Fruit fly (Drosophila melanogaster): ENCODE results near the gene RpS30.
A peak's percentile ranks its signal among the peaks of the same experiment; 100 is the strongest.

Gene RpS30

DNA sequence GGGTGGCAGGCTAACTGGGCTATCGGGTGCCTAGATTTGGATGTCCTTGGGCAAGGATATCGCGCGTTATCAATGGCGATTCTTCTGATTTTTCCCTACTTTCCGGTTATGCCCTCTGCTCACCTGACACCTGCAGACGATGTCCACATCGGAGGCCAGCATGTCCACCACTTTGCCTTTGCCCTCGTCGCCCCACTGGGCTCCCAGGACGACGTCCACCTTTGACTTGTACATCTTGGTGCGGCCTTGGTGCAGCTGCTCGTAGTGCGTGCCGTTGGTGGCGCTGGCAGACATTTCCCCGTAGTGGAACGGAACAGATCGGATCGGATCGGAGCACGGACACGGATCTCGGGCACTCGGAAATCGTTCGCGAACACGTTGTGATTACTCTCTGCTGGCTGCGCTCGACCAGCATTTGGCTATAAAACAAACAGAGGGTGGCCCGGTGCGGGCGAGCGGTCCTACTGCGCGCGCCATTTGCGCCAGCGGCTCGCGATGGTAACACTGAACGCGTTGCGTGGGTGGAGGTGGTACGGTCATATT, 20.1 kb upstream of the RpS30 start, which contains the start of gene Adss (continued):
- TF ChIP-seq CG32006 (GFP tag; optimal IDR thresholded peaks at IDR 0.05) (no peak), CG15336 (GFP tag; IDR thresholded peaks at IDR 0.05) (no peak), CG16779 (tag; optimal IDR thresholded peaks at IDR 0.05) (no peak), CG3919 (GFP tag; optimal IDR thresholded peaks at IDR 0.05) (peak; percentile 19), Ets96B (tag; optimal IDR thresholded peaks at IDR 0.05) (no peak), CG11902 (GFP tag; optimal IDR thresholded peaks at IDR 0.05) (no peak), CG34406 (GFP tag; optimal IDR thresholded peaks at IDR 0.05) (no peak), dsx (GFP tag; optimal IDR thresholded peaks at IDR 0.05; ENCODE audit: poor library complexity, severe bottlenecking) (no peak), Eip75B (GFP tag; optimal IDR thresholded peaks at IDR 0.05) (no peak), Blimp-1 (GFP tag; optimal IDR thresholded peaks at IDR 0.05) (no peak), CG6163 (GFP tag; IDR thresholded peaks at IDR 0.05) (peak; percentile 24; the same call in 1 of the 3 replicates), Hr4 (GFP tag; optimal IDR thresholded peaks at IDR 0.05) (no peak), vri (GFP tag; optimal IDR thresholded peaks at IDR 0.05) (no peak), esn (GFP tag; optimal IDR thresholded peaks at IDR 0.05) (peak; percentile 0), topi (GFP tag; optimal IDR thresholded peaks at IDR 0.05) (no peak), CG4318 (GFP tag; optimal IDR thresholded peaks at IDR 0.05) (no peak), dac (GFP tag; optimal IDR thresholded peaks at IDR 0.05) (no peak), CG8319 (GFP tag; optimal IDR thresholded peaks at IDR 0.05) (no peak), CG8632 (GFP tag; optimal IDR thresholded peaks at IDR 0.05) (no peak), CG10631 (GFP tag; optimal IDR thresholded peaks at IDR 0.05) (no peak), Met (GFP tag; optimal IDR thresholded peaks at IDR 0.05) (peak; percentile 7)

DNA sequence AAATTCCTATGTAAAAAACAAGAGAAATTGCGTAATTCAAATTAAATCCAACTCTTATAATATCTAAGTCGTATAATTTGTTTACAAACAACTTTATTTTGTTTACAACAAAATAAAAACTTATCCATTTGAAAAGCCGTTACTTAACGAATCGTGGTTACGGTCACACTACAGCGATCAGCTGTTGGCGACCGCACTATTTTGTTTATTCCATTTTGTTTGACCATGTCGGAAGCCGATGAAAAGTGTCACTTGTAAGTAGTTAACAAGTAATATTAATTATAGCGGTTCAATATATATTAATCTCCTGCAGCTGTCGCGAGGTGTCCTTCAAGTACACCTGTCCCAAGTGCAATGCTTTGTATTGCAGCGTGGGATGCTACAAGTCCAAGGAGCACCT, 19.4 kb upstream of the RpS30 start, which contains the start of gene CG31223:
Gene CG31223 (plus strand): TSS at position 165 of the 400 bp plus-strand sequence.
- TF ChIP-seq Ets21C (GFP tag; optimal IDR thresholded peaks at IDR 0.05): no peak
- no peak for TF ChIP-seq Lpt (GFP tag; optimal IDR thresholded peaks at IDR 0.05)
- TF ChIP-seq CG11294 (GFP tag; IDR thresholded peaks at IDR 0.05): no peak
- TF ChIP-seq Hr38 (GFP tag; optimal IDR thresholded peaks at IDR 0.05): no peak
- TF ChIP-seq fd59A (GFP tag; optimal IDR thresholded peaks at IDR 0.05): no peak
- no peak for TF ChIP-seq CG8119 (GFP tag; IDR thresholded peaks at IDR 0.05)
- no peak for TF ChIP-seq CG10669 (GFP tag; optimal IDR thresholded peaks at IDR 0.05)
- TF ChIP-seq CG15336 (GFP tag; IDR thresholded peaks at IDR 0.05): no peak

- TF ChIP-seq CG11762 (GFP tag; optimal IDR thresholded peaks at IDR 0.05; ENCODE audit: insufficient read depth) (peak; percentile 38), CG1621 (tag; optimal IDR thresholded peaks at IDR 0.05) (peak; percentile 16), Met (GFP tag; optimal IDR thresholded peaks at IDR 0.05) (peak; percentile 24), CG6276 (GFP tag; optimal IDR thresholded peaks at IDR 0.05) (peak; percentile 40), Eip78C (GFP tag) (peak; percentile 37), eg (GFP tag; IDR thresholded peaks at IDR 0.05) (peak; percentile 47; the same call in 2 of the 3 replicates), Ets21C (GFP tag; optimal IDR thresholded peaks at IDR 0.05) (no peak), CG11294 (GFP tag; IDR thresholded peaks at IDR 0.05) (peak; percentile 32; the same call in 1 of the 2 replicates), CG8119 (GFP tag; IDR thresholded peaks at IDR 0.05) (peak; percentile 53; the same call in 1 of the 3 replicates), dac (GFP tag; optimal IDR thresholded peaks at IDR 0.05) (no peak), Hr4 (GFP tag; optimal IDR thresholded peaks at IDR 0.05) (peak; percentile 32), ss (GFP tag; optimal IDR thresholded peaks at IDR 0.05) (peak; percentile 59 to 65), CG3032 (tag; optimal IDR thresholded peaks at IDR 0.05) (no peak), CG8319 (GFP tag; optimal IDR thresholded peaks at IDR 0.05) (no peak), CG15336 (GFP tag; IDR thresholded peaks at IDR 0.05) (0 out of 2 replicates have a peak, but pooled peaks have one; percentile 34), dsx (GFP tag; optimal IDR thresholded peaks at IDR 0.05; ENCODE audit: poor library complexity, severe bottlenecking) (no peak), CG4318 (GFP tag; optimal IDR thresholded peaks at IDR 0.05) (no peak), CG6792 (GFP tag; optimal IDR thresholded peaks at IDR 0.05) (peak; percentile 43), spab (GFP tag; optimal IDR thresholded peaks at IDR 0.05) (no peak), cyc (GFP tag; optimal IDR thresholded peaks at IDR 0.05) (peak; percentile 11), CG6163 (GFP tag; IDR thresholded peaks at IDR 0.05) (peak; percentile 13; the same call in 2 of the 3 replicates), vri (GFP tag; optimal IDR thresholded peaks at IDR 0.05) (peak; percentile 63), Lpt (GFP tag; optimal IDR thresholded peaks at IDR 0.05) (peak; percentile 51), fd85E (GFP tag; optimal IDR thresholded peaks at IDR 0.05) (no peak), CG34406 (GFP tag; optimal IDR thresholded peaks at IDR 0.05) (no peak), CG10669 (GFP tag; optimal IDR thresholded peaks at IDR 0.05) (peak; percentile 3), Hr38 (GFP tag; optimal IDR thresholded peaks at IDR 0.05) (no peak), achi (GFP tag; optimal IDR thresholded peaks at IDR 0.05) (no peak), CG31627 (GFP tag; optimal IDR thresholded peaks at IDR 0.05) (peak; percentile 28), Smox (GFP tag; optimal IDR thresholded peaks at IDR 0.05) (no peak), Sox102F (GFP tag; optimal IDR thresholded peaks at IDR 0.05) (no peak)
These were observed 17.4 kb upstream of the RpS30 start, which contains the start of gene Synd for dm6 chr3R:20832689-20833524. Gene Synd (plus strand): TSS chr3R:20832799.
